Worm (Caenorhabditis elegans) whole organism, L3 larva: ENCODE data around the gene F44A2.3.

Source experiments
- R02D3.7 ChIP-seq: fragments of 150-350 bp; optimal IDR thresholded peaks from 2 replicates; lab custom pipeline; 2014; ENCODE audit warnings: missing biosample characterization, missing genetic modification characterization
- ZK546.5 ChIP-seq: sonication (generic microtip); optimal IDR thresholded peaks from 2 replicates; lab custom pipeline; 2017; ENCODE audit warnings: missing biosample characterization, missing genetic modification characterization
- ceh-16 ChIP-seq: sonication (generic microtip); optimal IDR thresholded peaks from 2 replicates; lab custom pipeline; 2017; ENCODE audit warnings: missing biosample characterization, missing genetic modification characterization
- ceh-28 ChIP-seq: fragments of 150-350 bp; optimal IDR thresholded peaks from 2 replicates; lab custom pipeline; 2014; ENCODE audit warnings: missing biosample characterization, missing genetic modification reagents, missing genetic modification characterization
- ceh-82 ChIP-seq: fragments of 150-350 bp; optimal IDR thresholded peaks from 2 replicates; lab custom pipeline; 2014; ENCODE audit warnings: missing biosample characterization, missing genetic modification characterization
- ceh-9 ChIP-seq: sonication (generic microtip); optimal IDR thresholded peaks from 2 replicates; lab custom pipeline; 2018; ENCODE audit warnings: missing biosample characterization, missing genetic modification characterization
- egl-27 ChIP-seq: sonication (generic microtip); optimal IDR thresholded peaks from 4 replicates; lab custom pipeline; 2017; ENCODE audit warnings: missing biosample characterization, missing genetic modification reagents, missing genetic modification characterization
- egl-5 ChIP-seq: fragments of 150-350 bp; optimal IDR thresholded peaks from 2 replicates; lab custom pipeline; 2017; ENCODE audit warnings: missing biosample characterization, missing genetic modification reagents, missing genetic modification characterization, inconsistent platforms
- elt-1 ChIP-seq: fragments of 150-350 bp; optimal IDR thresholded peaks from 2 replicates; lab custom pipeline; 2014; ENCODE audit warnings: missing biosample characterization, missing genetic modification characterization
- elt-3 ChIP-seq, 3 experiments: fragments of 150-350 bp in 1 of 3; sonication (generic microtip) in 2 of 3; optimal IDR thresholded peaks; 2 replicates in 2 of 3; 4 replicates in 1 of 3; lab custom pipeline; 2014 to 2017; ENCODE audit warnings: missing biosample characterization in 3 of 3, missing genetic modification characterization in 3 of 3
- eor-1 ChIP-seq, 2 experiments: fragments of 150-350 bp; optimal IDR thresholded peaks; 2 replicates each; lab custom pipeline; 2014 to 2018; ENCODE audit warnings: missing biosample characterization in 2 of 2, missing genetic modification characterization in 2 of 2
- fkh-10 ChIP-seq: sonication (generic microtip); optimal IDR thresholded peaks from 2 replicates; lab custom pipeline; 2017; ENCODE audit warnings: missing biosample characterization, missing genetic modification reagents, missing genetic modification characterization
- hmg-11 ChIP-seq: sonication (generic microtip); optimal IDR thresholded peaks from 2 replicates; lab custom pipeline; 2016; ENCODE audit warnings: missing genetic modification characterization, missing compliant biosample characterization
- lin-15B ChIP-seq: fragments of 150-350 bp; optimal IDR thresholded peaks from 2 replicates; lab custom pipeline; 2014; ENCODE audit warnings: missing biosample characterization, missing genetic modification characterization
- lin-39 ChIP-seq: fragments of 150-350 bp; optimal IDR thresholded peaks from 2 replicates; lab custom pipeline; 2018; ENCODE audit warnings: missing biosample characterization, missing genetic modification reagents, missing genetic modification characterization
- lsy-12 ChIP-seq: sonication (generic microtip); optimal IDR thresholded peaks from 2 replicates; lab custom pipeline; 2016; ENCODE audit warnings: mild to moderate bottlenecking, missing genetic modification characterization, missing compliant biosample characterization
- mdl-1 ChIP-seq: fragments of 150-350 bp; optimal IDR thresholded peaks from 2 replicates; lab custom pipeline; 2014; ENCODE audit warnings: missing biosample characterization, missing genetic modification characterization
- mml-1 ChIP-seq: fragments of 150-350 bp; sonication (generic microtip); optimal IDR thresholded peaks from 3 replicates; lab custom pipeline; 2014; ENCODE audit warnings: missing biosample characterization, missing genetic modification characterization
- nfya-1 ChIP-seq: sonication (generic microtip); optimal IDR thresholded peaks from 2 replicates; lab custom pipeline; 2017; ENCODE audit warnings: missing genetic modification characterization, mild to moderate bottlenecking, missing compliant biosample characterization, antibody characterized with exemption, moderate library complexity; ENCODE audit not compliant: insufficient read depth
- nhr-11 ChIP-seq: fragments of 150-350 bp; optimal IDR thresholded peaks from 2 replicates; lab custom pipeline; 2014; ENCODE audit warnings: missing biosample characterization, missing genetic modification characterization
- nhr-12 ChIP-seq: fragments of 150-350 bp; optimal IDR thresholded peaks from 2 replicates; lab custom pipeline; 2014; ENCODE audit warnings: missing biosample characterization, missing genetic modification characterization
- nhr-23 ChIP-seq: fragments of 150-350 bp; optimal IDR thresholded peaks from 2 replicates; lab custom pipeline; 2014; ENCODE audit warnings: missing biosample characterization, missing genetic modification reagents, missing genetic modification characterization
- nhr-237 ChIP-seq: fragments of 150-350 bp; optimal IDR thresholded peaks from 2 replicates; lab custom pipeline; 2014; ENCODE audit warnings: missing biosample characterization, missing genetic modification characterization
- nhr-28 ChIP-seq: fragments of 150-350 bp; optimal IDR thresholded peaks from 2 replicates; lab custom pipeline; 2014; ENCODE audit warnings: missing biosample characterization, missing genetic modification characterization
- nhr-43 ChIP-seq: sonication (generic microtip); optimal IDR thresholded peaks from 2 replicates; lab custom pipeline; 2016; ENCODE audit warnings: mild to moderate bottlenecking, missing genetic modification characterization, missing compliant biosample characterization; ENCODE audit not compliant: poor library complexity, severe bottlenecking
- nhr-67 ChIP-seq: fragments of 150-350 bp; optimal IDR thresholded peaks from 2 replicates; lab custom pipeline; 2014; ENCODE audit warnings: missing biosample characterization, missing genetic modification characterization
- nhr-76 ChIP-seq: fragments of 150-350 bp; sonication (generic microtip); optimal IDR thresholded peaks from 5 replicates; lab custom pipeline; 2014; ENCODE audit warnings: missing biosample characterization, missing genetic modification characterization
- pha-4 ChIP-seq: fragments of 150-350 bp; optimal IDR thresholded peaks from 2 replicates; lab custom pipeline; 2014; ENCODE audit warnings: missing biosample characterization, missing genetic modification reagents, missing genetic modification characterization
- sea-2 ChIP-seq: fragments of 150-350 bp; sonication (generic microtip); optimal IDR thresholded peaks from 4 replicates; lab custom pipeline; 2014; ENCODE audit warnings: missing biosample characterization, missing genetic modification reagents, missing genetic modification characterization
- skn-1 ChIP-seq: fragments of 150-350 bp; optimal IDR thresholded peaks from 2 replicates; lab custom pipeline; 2014; ENCODE audit warnings: missing biosample characterization, missing genetic modification characterization
- snpc-4 ChIP-seq: fragments of 150-350 bp; optimal IDR thresholded peaks from 2 replicates; lab custom pipeline; 2014; ENCODE audit warnings: missing biosample characterization, missing genetic modification characterization
- tbx-2 ChIP-seq: sonication (generic microtip); optimal IDR thresholded peaks from 2 replicates; lab custom pipeline; 2016; ENCODE audit warnings: mild to moderate bottlenecking, missing genetic modification characterization, missing compliant biosample characterization
- unc-62 ChIP-seq: fragments of 150-350 bp; sonication (generic microtip); optimal IDR thresholded peaks from 4 replicates; lab custom pipeline; 2014; ENCODE audit warnings: missing biosample characterization, missing genetic modification reagents, missing genetic modification characterization
- zag-1 ChIP-seq: fragments of 150-350 bp; optimal IDR thresholded peaks from 2 replicates; lab custom pipeline; 2014; ENCODE audit warnings: missing biosample characterization, missing genetic modification characterization
- ztf-11 ChIP-seq: fragments of 150-350 bp; optimal IDR thresholded peaks from 2 replicates; lab custom pipeline; 2014; ENCODE audit warnings: missing biosample characterization, missing genetic modification characterization

Gene F44A2.3

ce11 chrV:9273587-9273986 is 31.6 kb upstream of the F44A2.3 start:
- peak; percentile 9 for TF ChIP-seq R02D3.7 (tag; lab: Kevin White, UChicago)
- TF ChIP-seq lin-15B (tag; lab: Kevin White, UChicago): peak; percentile 45
- TF ChIP-seq ceh-9: no peak
- peak; percentile 53 for TF ChIP-seq unc-62 (GFP tag; lab: Kevin White, UChicago)
- TF ChIP-seq lsy-12: no peak
- TF ChIP-seq nfya-1: peak; percentile 70
- TF ChIP-seq nhr-23: no peak
- peak; percentile 21 for TF ChIP-seq egl-27 (tag; lab: Kevin White, UChicago)
- TF ChIP-seq hmg-11: peak; percentile 79
- peak; percentile 45 for TF ChIP-seq snpc-4 (tag; lab: Kevin White, UChicago)
- TF ChIP-seq elt-3 (tag; optimal IDR thresholded peaks at IDR 0.05; lab: Kevin White, UChicago): no peak
- TF ChIP-seq skn-1 (tag; lab: Kevin White, UChicago): no peak
- TF ChIP-seq lin-39 (tag; lab: Kevin White, UChicago): peak; percentile 95
- peak; percentile 8 for TF ChIP-seq egl-5
- TF ChIP-seq pha-4 (tag; lab: Kevin White, UChicago): peak; percentile 33
- TF ChIP-seq fkh-10 (GFP tag; lab: Kevin White, UChicago): peak; percentile 46
- peak; percentile 59 for TF ChIP-seq ceh-28 (tag; lab: Kevin White, UChicago)
- peak; percentile 40 for TF ChIP-seq nhr-43 (tag; lab: Kevin White, UChicago)
- TF ChIP-seq tbx-2 (tag; lab: Kevin White, UChicago): peak; percentile 31
- TF ChIP-seq, all 47 proteins: peak for 14

- TF ChIP-seq ceh-28 (tag; lab: Kevin White, UChicago) (no peak), mml-1 (no peak), zag-1 (tag; lab: Kevin White, UChicago) (no peak), skn-1 (tag; lab: Kevin White, UChicago) (no peak), ztf-11 (tag; lab: Kevin White, UChicago) (no peak), ceh-82 (no peak), nhr-67 (no peak), nhr-43 (tag; lab: Kevin White, UChicago) (peak; percentile 66), nhr-237 (no peak), unc-62 (GFP tag; lab: Kevin White, UChicago) (peak; percentile 56), ZK546.5 (tag; lab: Kevin White, UChicago) (no peak), nhr-76 (tag; lab: Kevin White, UChicago) (no peak), nhr-23 (peak; percentile 7), elt-1 (tag; lab: Kevin White, UChicago) (peak; percentile 85), nhr-11 (tag; lab: Kevin White, UChicago) (no peak), tbx-2 (tag; lab: Kevin White, UChicago) (no peak)
- TF ChIP-seq, all 47 proteins: peak for 4
These were observed 30.8 kb upstream of the F44A2.3 start for ce11 chrV:9274127-9275042.

- TF ChIP-seq ZK546.5 (tag; lab: Kevin White, UChicago): no peak
- no peak for TF ChIP-seq ceh-9
- no peak for TF ChIP-seq snpc-4 (tag; lab: Kevin White, UChicago)
- TF ChIP-seq ceh-16 (tag; lab: Kevin White, UChicago): no peak
- TF ChIP-seq nhr-28 (tag; lab: Kevin White, UChicago): no peak
- no peak for TF ChIP-seq mdl-1 (tag; lab: Kevin White, UChicago)
- no peak for TF ChIP-seq ceh-28 (tag; lab: Kevin White, UChicago)
- TF ChIP-seq nfya-1: no peak
- TF ChIP-seq nhr-43 (tag; lab: Kevin White, UChicago): no peak
- no peak for TF ChIP-seq tbx-2 (tag; lab: Kevin White, UChicago)
- TF ChIP-seq egl-5: no peak
- TF ChIP-seq sea-2 (GFP tag; lab: Kevin White, UChicago): no peak
- TF ChIP-seq hmg-11: no peak
- no peak for TF ChIP-seq skn-1 (tag; lab: Kevin White, UChicago)
- TF ChIP-seq nhr-76 (tag; lab: Kevin White, UChicago): no peak
- TF ChIP-seq nhr-12 (tag; lab: Kevin White, UChicago): no peak
- no peak for TF ChIP-seq fkh-10 (GFP tag; lab: Kevin White, UChicago)
- no peak for TF ChIP-seq eor-1 (tag; optimal IDR thresholded peaks at IDR 0.05; lab: Kevin White, UChicago)
These were observed 23.1 kb upstream of the F44A2.3 start, which contains the start of gene hlh-10 for ce11 chrV:9282110-9282509. Gene hlh-10 (minus strand): TSS chrV:9282210.
